Fruit fly (Drosophila melanogaster) S2 (cell line): Measurements from ENCODE around the gene CG4022.

Experiments used
- CG8478 ChIP-seq: fragments of >200 bp; optimal IDR thresholded peaks from 2 replicates; lab custom pipeline; 2018
- CTCF ChIP-seq, 2 experiments: fragments of >200 bp; optimal IDR thresholded peaks; 2 replicates each; lab custom pipeline; 2018

The CG4022 gene

dm6 chr3L:9396704-9397103 lies 13.9 kb downstream of the CG4022 start:
- TF ChIP-seq CTCF (optimal IDR thresholded peaks at IDR 0.05; lab: Kevin White, UChicago): no peak
- no peak for TF ChIP-seq CG8478

- TF ChIP-seq CG8478: no peak
- TF ChIP-seq CTCF (optimal IDR thresholded peaks at IDR 0.05; lab: Kevin White, UChicago): no peak
These were observed 14.6 kb downstream of the CG4022 start for dm6 chr3L:9396038-9396437.

- TF ChIP-seq CTCF (optimal IDR thresholded peaks at IDR 0.05; lab: Kevin White, UChicago): no peak
- TF ChIP-seq CG8478: no peak
These were observed 19.2 kb downstream of the CG4022 start for dm6 chr3L:9391340-9391980.

- TF ChIP-seq CTCF (optimal IDR thresholded peaks at IDR 0.05; lab: Kevin White, UChicago) (no peak), CG8478 (no peak)
These were observed 26.1 kb downstream of the CG4022 start for dm6 chr3L:9384445-9385079.

dm6 chr3L:9383345-9384075 lies 27.1 kb downstream of the CG4022 start, which contains the start of gene Hsp27:
Hsp27 (plus strand) TSS chr3L:9384063.
- no peak for TF ChIP-seq CG8478
- no peak for TF ChIP-seq CTCF (optimal IDR thresholded peaks at IDR 0.05; lab: Kevin White, UChicago)

dm6 chr3L:9381602-9382001 lies 29.0 kb downstream of the CG4022 start, which contains the start of gene Hsp23:
Hsp23 (plus strand) TSS chr3L:9381882.
- TF ChIP-seq CTCF (optimal IDR thresholded peaks at IDR 0.05; lab: Kevin White, UChicago) (no peak), CG8478 (no peak)

dm6 chr3L:9380344-9380849 lies 30.2 kb downstream of the CG4022 start:
- no peak for TF ChIP-seq CG8478
- no peak for TF ChIP-seq CTCF (optimal IDR thresholded peaks at IDR 0.05; lab: Kevin White, UChicago)

- TF ChIP-seq CTCF (optimal IDR thresholded peaks at IDR 0.05; lab: Kevin White, UChicago) (no peak), CG8478 (no peak)
These were observed 30.9 kb downstream of the CG4022 start, which contains the start of gene Hsp67Ba for dm6 chr3L:9379484-9380343. Hsp67Ba (minus strand) TSS chr3L:9379534.

dm6 chr3L:9377198-9378035 lies 33.2 kb downstream of the CG4022 start, which contains the start of gene Hsp26:
Hsp26 (minus strand) TSS chr3L:9377427.
- TF ChIP-seq CG8478 (no peak), CTCF (optimal IDR thresholded peaks at IDR 0.05; lab: Kevin White, UChicago) (no peak)

- TF ChIP-seq CG8478 (no peak), CTCF (optimal IDR thresholded peaks at IDR 0.05; lab: Kevin White, UChicago) (no peak)
These were observed 34.1 kb downstream of the CG4022 start for dm6 chr3L:9376573-9376972.

dm6 chr3L:9375130-9375529 lies 35.5 kb downstream of the CG4022 start, which contains the start of gene CG4461:
CG4461 (plus strand) TSS chr3L:9375430.
- TF ChIP-seq CG8478: no peak
- TF ChIP-seq CTCF (optimal IDR thresholded peaks at IDR 0.05; lab: Kevin White, UChicago): no peak

dm6 chr3L:9373374-9374004 lies 37.1 kb downstream of the CG4022 start:
- TF ChIP-seq CG8478 (no peak), CTCF (optimal IDR thresholded peaks at IDR 0.05; lab: Kevin White, UChicago) (no peak)

dm6 chr3L:9372278-9372975 lies 38.2 kb downstream of the CG4022 start, which contains the start of the genes Hsp67Bc, CG4456 and Hsp22:
Hsp67Bc (minus strand) TSS chr3L:9372497.
CG4456 (plus strand) TSS chr3L:9372722.
Hsp22 (plus strand) TSS chr3L:9372931.
- TF ChIP-seq CTCF (optimal IDR thresholded peaks at IDR 0.05; lab: Kevin White, UChicago): no peak
- no peak for TF ChIP-seq CG8478
